Worm (Caenorhabditis elegans) whole organism, young adult: ENCODE data around the gene nprt-1.
"Not testable (repeated sequence)": the region's sequence is repeated elsewhere in the genome, so short reads cannot be mapped to it uniquely, and the experiment has no call there.

Source experiments
- C06A6.2 ChIP-seq: fragments of 200-800 bp; sonication (Bioruptor generic); conservative IDR thresholded peaks from 2 replicates; pipeline ENCODE4 v1.3.6; 2022; ENCODE audit warnings: missing genetic modification characterization, missing compliant biosample characterization
- C17E4.6 ChIP-seq: fragments of 200-800 bp; sonication (Bioruptor generic); IDR thresholded peaks from 2 replicates; pipeline ENCODE4 v1.3.6; 2022; ENCODE audit warnings: missing genetic modification reagents, missing genetic modification characterization, missing compliant biosample characterization
- D2030.7 ChIP-seq: fragments of 200-800 bp; sonication (Bioruptor generic); IDR thresholded peaks from 2 replicates; pipeline ENCODE4 v1.3.6; 2022; ENCODE audit warnings: missing genetic modification reagents, missing genetic modification characterization, missing compliant biosample characterization
- F49E8.2 ChIP-seq: sonication (generic microtip); optimal IDR thresholded peaks from 3 replicates; lab custom pipeline; 2017; ENCODE audit warnings: missing genetic modification characterization, mild to moderate bottlenecking, missing compliant biosample characterization, antibody characterized with exemption, moderate library complexity; ENCODE audit not compliant: insufficient read depth
- F52B5.7 ChIP-seq: sonication (generic microtip); optimal IDR thresholded peaks from 2 replicates; lab custom pipeline; 2016; ENCODE audit warnings: mild to moderate bottlenecking, missing genetic modification characterization, missing compliant biosample characterization
- F55B11.4 ChIP-seq: sonication (generic microtip); optimal IDR thresholded peaks from 2 replicates; lab custom pipeline; 2016; ENCODE audit warnings: missing compliant biosample characterization, missing genetic modification characterization, borderline replicate concordance; ENCODE audit not compliant: insufficient read depth
- K11D2.4 ChIP-seq: fragments of 200-800 bp; sonication (Bioruptor generic); IDR thresholded peaks from 2 replicates; pipeline ENCODE4 v1.3.6; 2022; ENCODE audit warnings: missing genetic modification reagents, missing genetic modification characterization, missing compliant biosample characterization
- K12H6.12 ChIP-seq: fragments of 200-800 bp; sonication (Bioruptor generic); optimal IDR thresholded peaks from 2 replicates; lab custom pipeline; 2018; ENCODE audit warnings: mild to moderate bottlenecking, missing genetic modification characterization, missing compliant biosample characterization
- Y53F4B.3 ChIP-seq: fragments of 200-800 bp; sonication (Bioruptor generic); IDR thresholded peaks from 2 replicates; pipeline ENCODE4 v1.3.6; 2022; ENCODE audit warnings: missing genetic modification reagents, missing genetic modification characterization, missing compliant biosample characterization
- Y53G8AR.9 ChIP-seq: fragments of 200-800 bp; sonication (Bioruptor generic); conservative IDR thresholded peaks from 2 replicates; pipeline ENCODE4 v1.3.6; 2022; ENCODE audit warnings: missing genetic modification reagents, missing genetic modification characterization, missing compliant biosample characterization
- Y67H2A.10 ChIP-seq: fragments of 200-800 bp; sonication (Bioruptor generic); conservative IDR thresholded peaks from 2 replicates; pipeline ENCODE4 v1.3.6; 2022; ENCODE audit warnings: missing genetic modification reagents, missing genetic modification characterization, missing compliant biosample characterization
- Y95B8A.8 ChIP-seq: fragments of 200-800 bp; sonication (Bioruptor generic); IDR thresholded peaks from 2 replicates; pipeline ENCODE4 v1.3.6; 2022; ENCODE audit warnings: missing genetic modification reagents, missing genetic modification characterization, missing compliant biosample characterization
- ama-1 ChIP-seq, 3 experiments: fragments of 150-350 bp in 1 of 3; sonication (generic microtip) in 2 of 3; optimal IDR thresholded peaks; 2 replicates each; lab custom pipeline; 2014 to 2018; ENCODE audit warnings: missing biosample characterization in 2 of 3, missing genetic modification characterization in 2 of 3, missing genetic modification reagents in 2 of 3
- athp-1 ChIP-seq: sonication (generic microtip); optimal IDR thresholded peaks from 2 replicates; lab custom pipeline; 2017; ENCODE audit warnings: mild to moderate bottlenecking, missing genetic modification characterization, missing compliant biosample characterization
- attf-3 ChIP-seq: fragments of 200-800 bp; sonication (Bioruptor generic); conservative IDR thresholded peaks from 2 replicates; pipeline ENCODE4 v1.3.6; 2022; ENCODE audit warnings: missing genetic modification reagents, missing genetic modification characterization, missing compliant biosample characterization
- attf-5 ChIP-seq: fragments of 200-800 bp; sonication (Bioruptor generic); optimal IDR thresholded peaks from 2 replicates; lab custom pipeline; 2018; ENCODE audit warnings: mild to moderate bottlenecking, missing genetic modification characterization, missing compliant biosample characterization
- attf-6 ChIP-seq: fragments of 200-800 bp; sonication (Bioruptor generic); IDR thresholded peaks from 2 replicates; pipeline ENCODE4 v1.3.6; 2022; ENCODE audit warnings: missing genetic modification reagents, missing genetic modification characterization, missing compliant biosample characterization
- bed-1 ChIP-seq: fragments of 200-800 bp; sonication (Bioruptor generic); IDR thresholded peaks from 2 replicates; pipeline ENCODE4 v1.3.6; 2022; ENCODE audit warnings: missing genetic modification reagents, missing genetic modification characterization, missing compliant biosample characterization
- ceh-40 ChIP-seq: fragments of 200-800 bp; sonication (Bioruptor generic); IDR thresholded peaks from 2 replicates; pipeline ENCODE4 v1.3.6; 2022; ENCODE audit warnings: missing genetic modification characterization, missing compliant biosample characterization
- ceh-79 ChIP-seq: sonication (generic microtip); optimal IDR thresholded peaks from 2 replicates; lab custom pipeline; 2017; ENCODE audit warnings: mild to moderate bottlenecking, missing genetic modification characterization, missing compliant biosample characterization
- ceh-91 ChIP-seq: fragments of 200-800 bp; sonication (Bioruptor generic); IDR thresholded peaks from 2 replicates; pipeline ENCODE4 v1.3.6; 2022; ENCODE audit warnings: missing genetic modification reagents, missing genetic modification characterization, missing compliant biosample characterization
- dox-1 ChIP-seq: fragments of 200-800 bp; sonication (Bioruptor generic); IDR thresholded peaks from 2 replicates; pipeline ENCODE4 v1.3.6; 2022; ENCODE audit warnings: missing genetic modification reagents, missing genetic modification characterization, missing compliant biosample characterization
- egl-18 ChIP-seq: fragments of 200-800 bp; sonication (Bioruptor generic); IDR thresholded peaks from 2 replicates; pipeline ENCODE4 v1.3.6; 2022; ENCODE audit warnings: missing genetic modification reagents, missing genetic modification characterization, missing compliant biosample characterization
- fkh-3 ChIP-seq: sonication (generic microtip); optimal IDR thresholded peaks from 2 replicates; lab custom pipeline; 2016; ENCODE audit warnings: mild to moderate bottlenecking, missing genetic modification characterization, missing compliant biosample characterization
- gei-17 ChIP-seq: fragments of 200-800 bp; sonication (Bioruptor generic); optimal IDR thresholded peaks from 2 replicates; lab custom pipeline; 2018; ENCODE audit warnings: mild to moderate bottlenecking, missing genetic modification characterization, missing compliant biosample characterization
- hlh-12 ChIP-seq: sonication (generic microtip); optimal IDR thresholded peaks from 2 replicates; lab custom pipeline; 2016; ENCODE audit warnings: missing genetic modification characterization, missing compliant biosample characterization
- hmg-20 ChIP-seq: fragments of 200-800 bp; sonication (Bioruptor generic); IDR thresholded peaks from 2 replicates; pipeline ENCODE4 v1.3.6; 2022; ENCODE audit warnings: missing genetic modification reagents, missing genetic modification characterization, missing compliant biosample characterization
- lag-1 ChIP-seq: fragments of 200-800 bp; sonication (Bioruptor generic); IDR thresholded peaks from 2 replicates; pipeline ENCODE4 v1.3.6; 2022; ENCODE audit warnings: missing genetic modification reagents, missing genetic modification characterization, missing compliant biosample characterization
- let-607 ChIP-seq, 2 experiments: fragments of 200-800 bp in 1 of 2; sonication (Bioruptor generic) in 1 of 2; sonication (generic microtip) in 1 of 2; optimal IDR thresholded peaks; 2 replicates each; lab custom pipeline; 2016 to 2018; ENCODE audit warnings: mild to moderate bottlenecking in 2 of 2, missing compliant biosample characterization in 2 of 2, missing genetic modification characterization in 2 of 2, moderate library complexity in 2 of 2, missing genotype in 1 of 2
- lin-26 ChIP-seq: fragments of 200-800 bp; sonication (Bioruptor generic); IDR thresholded peaks from 2 replicates; pipeline ENCODE4 v1.3.6; 2022; ENCODE audit warnings: missing genetic modification reagents, missing genetic modification characterization, missing compliant biosample characterization
- lin-40 ChIP-seq: sonication (generic microtip); optimal IDR thresholded peaks from 2 replicates; lab custom pipeline; 2016; ENCODE audit warnings: missing genetic modification characterization, mild to moderate bottlenecking, missing compliant biosample characterization, missing genotype, missing genetic modification reagents
- lin-54 ChIP-seq: fragments of 200-800 bp; sonication (Bioruptor generic); optimal IDR thresholded peaks from 2 replicates; lab custom pipeline; 2018; ENCODE audit warnings: mild to moderate bottlenecking, missing genetic modification characterization, missing compliant biosample characterization
- lir-1 ChIP-seq: fragments of 200-800 bp; sonication (Bioruptor generic); conservative IDR thresholded peaks from 2 replicates; pipeline ENCODE4 v1.3.6; 2022; ENCODE audit warnings: missing genetic modification reagents, missing genetic modification characterization, missing compliant biosample characterization
- madf-10 ChIP-seq: sonication (generic microtip); optimal IDR thresholded peaks from 2 replicates; lab custom pipeline; 2016; ENCODE audit warnings: mild to moderate bottlenecking, missing genetic modification characterization, missing compliant biosample characterization
- madf-6 ChIP-seq: fragments of 200-800 bp; sonication (Bioruptor generic); IDR thresholded peaks from 2 replicates; pipeline ENCODE4 v1.3.6; 2022; ENCODE audit warnings: missing genetic modification reagents, missing genetic modification characterization, missing compliant biosample characterization
- mel-28 ChIP-seq: sonication (generic microtip); optimal IDR thresholded peaks from 2 replicates; lab custom pipeline; 2016; ENCODE audit warnings: borderline replicate concordance, mild to moderate bottlenecking, missing genetic modification characterization, missing compliant biosample characterization
- nfya-2 ChIP-seq: fragments of 200-800 bp; sonication (Bioruptor generic); IDR thresholded peaks from 2 replicates; pipeline ENCODE4 v1.3.6; 2022; ENCODE audit warnings: missing genetic modification reagents, missing genetic modification characterization, missing compliant biosample characterization
- nhr-80 ChIP-seq: sonication (generic microtip); optimal IDR thresholded peaks from 2 replicates; lab custom pipeline; 2016; ENCODE audit warnings: missing genetic modification characterization, missing compliant biosample characterization
- nhr-90 ChIP-seq: sonication (generic microtip); optimal IDR thresholded peaks from 2 replicates; lab custom pipeline; 2016; ENCODE audit warnings: missing genotype, mild to moderate bottlenecking, missing genetic modification characterization, missing compliant biosample characterization
- sea-2 ChIP-seq: fragments of 200-800 bp; sonication (Bioruptor generic); IDR thresholded peaks from 2 replicates; pipeline ENCODE4 v1.3.6; 2022; ENCODE audit warnings: missing genetic modification characterization, missing compliant biosample characterization
- somi-1 ChIP-seq: fragments of 200-800 bp; sonication (Bioruptor generic); optimal IDR thresholded peaks from 2 replicates; lab custom pipeline; 2018; ENCODE audit warnings: mild to moderate bottlenecking, missing genetic modification characterization, missing compliant biosample characterization
- tlf-1 ChIP-seq: fragments of 200-800 bp; sonication (Bioruptor generic); optimal IDR thresholded peaks from 2 replicates; lab custom pipeline; 2018; ENCODE audit warnings: mild to moderate bottlenecking, missing genetic modification characterization, missing compliant biosample characterization
- xnd-1 ChIP-seq: sonication (generic microtip); optimal IDR thresholded peaks from 2 replicates; lab custom pipeline; 2016; ENCODE audit warnings: missing genotype, missing genetic modification reagents, missing genetic modification characterization, missing compliant biosample characterization
- zim-3 ChIP-seq: sonication (generic microtip); optimal IDR thresholded peaks from 2 replicates; lab custom pipeline; 2017; ENCODE audit warnings: mild to moderate bottlenecking, missing genetic modification characterization, moderate library complexity, missing compliant biosample characterization

Gene nprt-1

ce11 chrIV:2895986-2896660, 5.9 kb upstream of the nprt-1 start (continued):
- TF ChIP-seq let-607 (tag; optimal IDR thresholded peaks at IDR 0.05; lab: Kevin White, UChicago) (peak in 1 of 2 experiments; percentile 53), C06A6.2 (peak; percentile 58), lin-54 (GFP tag; lab: Kevin White, UChicago) (peak; percentile 48), xnd-1 (tag; lab: Kevin White, UChicago) (peak; percentile 14), attf-5 (GFP tag; lab: Kevin White, UChicago) (peak; percentile 62), dox-1 (GFP tag; lab: Robert Waterston, UW) (peak; percentile 89), lir-1 (GFP tag; lab: Robert Waterston, UW) (peak; percentile 65; the same call in 1 of the 2 replicates), lin-40 (tag; lab: Kevin White, UChicago) (peak; percentile 43), Y53G8AR.9 (peak; percentile 83), K11D2.4 (GFP tag; lab: Robert Waterston, UW) (peak; percentile 77), attf-3 (peak; percentile 79), C17E4.6 (GFP tag; lab: Robert Waterston, UW) (peak; percentile 14; the same call in 1 of the 2 replicates)

DNA sequence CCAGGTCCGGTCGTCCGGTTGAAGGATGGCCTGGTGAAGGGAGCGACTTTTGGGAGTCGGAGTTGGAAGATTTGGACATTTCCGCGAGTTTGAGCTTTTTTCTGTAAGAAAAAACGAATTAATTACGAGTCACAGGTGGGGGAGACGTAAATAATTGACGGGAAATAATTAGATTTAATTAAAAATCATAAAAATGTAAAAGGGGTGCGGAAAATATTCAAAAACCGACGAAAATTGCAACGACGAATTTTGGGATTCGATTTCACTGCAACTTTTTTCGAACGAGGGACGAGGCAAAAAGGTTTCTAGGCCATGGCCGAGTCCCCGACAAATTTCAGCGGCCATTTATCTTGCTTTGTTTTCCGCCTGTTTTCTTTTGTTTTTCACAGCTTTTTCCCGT, 4.4 kb upstream of the nprt-1 start, which contains the start of gene Y54G2A.19:
TSS of gene Y54G2A.19 (minus strand) at position 101 of the 400 bp plus-strand sequence.
- TF ChIP-seq Y95B8A.8; hmg-20 (GFP tag; lab: Robert Waterston, UW); Y67H2A.10 (GFP tag; lab: Robert Waterston, UW): not testable (repeated sequence)

DNA sequence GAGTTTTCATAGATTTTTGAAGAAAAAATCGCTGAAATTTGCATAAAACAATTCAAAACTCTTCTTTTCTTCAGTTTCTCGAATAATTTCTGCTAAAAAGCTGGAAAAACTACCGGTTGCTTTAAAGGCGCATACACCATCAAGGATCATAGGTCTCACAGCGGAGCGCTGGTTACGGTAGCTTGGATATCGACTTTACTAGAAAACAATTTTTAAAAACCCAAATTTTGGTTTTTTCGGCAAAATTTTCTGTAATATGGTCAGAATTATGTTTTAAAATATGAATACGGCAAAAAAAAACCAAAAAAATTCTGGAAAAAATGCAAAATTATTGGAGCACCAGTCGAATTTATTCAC, 3.2 kb upstream of the nprt-1 start:
- TF ChIP-seq hlh-12: no peak
- no peak for TF ChIP-seq tlf-1 (GFP tag; lab: Kevin White, UChicago)
- TF ChIP-seq nfya-2: no peak
- no peak for TF ChIP-seq C06A6.2
- no peak for TF ChIP-seq attf-6
- TF ChIP-seq xnd-1 (tag; lab: Kevin White, UChicago): peak; percentile 3
- TF ChIP-seq fkh-3 (tag; lab: Kevin White, UChicago): no peak
- no peak for TF ChIP-seq Y53G8AR.9
- TF ChIP-seq ceh-40 (GFP tag; lab: Robert Waterston, UW): no peak
- TF ChIP-seq bed-1: no peak
- TF ChIP-seq let-607 (tag; optimal IDR thresholded peaks at IDR 0.05; lab: Kevin White, UChicago): no peak
- TF ChIP-seq ceh-91: 0 out of 2 replicates have a peak, but pooled peaks have one; percentile 27
- TF ChIP-seq lin-26 (GFP tag; lab: Robert Waterston, UW): no peak
- TF ChIP-seq athp-1: no peak
- TF ChIP-seq mel-28 (tag; lab: Kevin White, UChicago): no peak
- no peak for TF ChIP-seq zim-3 (tag; lab: Kevin White, UChicago)
- TF ChIP-seq K11D2.4 (GFP tag; lab: Robert Waterston, UW): no peak
- no peak for TF ChIP-seq madf-10 (tag; lab: Kevin White, UChicago)
- no peak for TF ChIP-seq lag-1 (GFP tag; lab: Robert Waterston, UW)
- TF ChIP-seq nhr-90 (tag; lab: Kevin White, UChicago): no peak
- peak; percentile 62 for TF ChIP-seq D2030.7 (GFP tag; lab: Robert Waterston, UW)
- TF ChIP-seq ceh-79: no peak
- no peak for TF ChIP-seq egl-18 (GFP tag; lab: Robert Waterston, UW)
- no peak for TF ChIP-seq Y53F4B.3 (GFP tag; lab: Robert Waterston, UW)
- no peak for TF ChIP-seq ama-1 (optimal IDR thresholded peaks at IDR 0.05; lab: Kevin White, UChicago)
- no peak for TF ChIP-seq ama-1 (GFP tag; optimal IDR thresholded peaks at IDR 0.05; lab: Kevin White, UChicago)
- TF ChIP-seq nhr-80 (tag; lab: Kevin White, UChicago): no peak
- TF ChIP-seq F49E8.2 (tag; lab: Kevin White, UChicago): no peak
- peak; percentile 75 for TF ChIP-seq madf-6 (GFP tag; lab: Robert Waterston, UW)
- no peak for TF ChIP-seq F52B5.7
- TF ChIP-seq F55B11.4: no peak
- no peak for TF ChIP-seq K12H6.12 (tag; lab: Kevin White, UChicago)
- TF ChIP-seq sea-2 (GFP tag; lab: Robert Waterston, UW): no peak
- TF ChIP-seq dox-1 (GFP tag; lab: Robert Waterston, UW): no peak
- TF ChIP-seq somi-1 (GFP tag; lab: Kevin White, UChicago): no peak
- no peak for TF ChIP-seq gei-17 (GFP tag; lab: Kevin White, UChicago)
